Worm (Caenorhabditis elegans) whole organism, young adult: Measurements from ENCODE around the gene sph-1.

Experiments used
- egl-18 ChIP-seq: fragments of 200-800 bp; sonication (Bioruptor generic); IDR thresholded peaks from 2 replicates; pipeline ENCODE4 v1.3.6; 2022; ENCODE audit warnings: missing genetic modification reagents, missing genetic modification characterization, missing compliant biosample characterization
- snpc-1.3 ChIP-seq: sonication (generic microtip); optimal IDR thresholded peaks from 2 replicates; lab custom pipeline; 2017; ENCODE audit warnings: missing genetic modification characterization, mild to moderate bottlenecking, missing compliant biosample characterization, antibody characterized with exemption, moderate library complexity, missing genotype, missing genetic modification reagents; ENCODE audit not compliant: insufficient read depth

DNA sequence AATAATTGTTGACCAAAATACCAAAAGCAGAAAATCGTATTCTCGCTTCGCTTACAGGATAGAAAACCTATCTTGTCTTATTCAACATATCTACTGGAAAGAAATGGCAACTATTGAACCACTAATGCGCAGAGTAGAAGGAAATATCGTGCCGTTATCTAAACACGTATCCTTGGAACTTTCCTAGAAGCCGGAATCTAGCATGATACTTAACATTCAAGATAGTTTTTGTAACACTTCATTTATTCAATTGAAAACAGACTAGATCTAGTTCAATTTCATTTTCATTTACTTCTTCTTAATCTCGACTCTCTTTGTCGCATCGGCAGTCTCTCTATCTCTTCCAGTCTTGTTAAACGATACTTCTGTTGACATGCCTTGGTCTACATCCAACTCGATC is 21.6 kb upstream of the sph-1 start:
- TF ChIP-seq snpc-1.3 (tag; lab: Kevin White, UChicago) (no peak), egl-18 (GFP tag; lab: Robert Waterston, UW) (no peak)
